Worm (Caenorhabditis elegans) whole organism, early embryonic: ENCODE results near the gene del-8.

Experiments used
- F13C5.2 ChIP-seq: sonication (generic microtip); optimal IDR thresholded peaks from 2 replicates; lab custom pipeline; 2017; ENCODE audit warnings: mild to moderate bottlenecking, missing genetic modification characterization, inconsistent platforms, missing compliant biosample characterization
- aly-1 ChIP-seq: sonication (generic microtip); optimal IDR thresholded peaks from 2 replicates; lab custom pipeline; 2016; ENCODE audit warnings: missing genetic modification characterization, missing compliant biosample characterization
- ama-1 ChIP-seq: fragments of 150-350 bp; optimal IDR thresholded peaks from 2 replicates; lab custom pipeline; 2014
- ceh-13 ChIP-seq: fragments of 200-800 bp; sonication (Bioruptor generic); optimal IDR thresholded peaks from 2 replicates; lab custom pipeline; 2018; ENCODE audit warnings: mild to moderate bottlenecking, missing genetic modification characterization, missing compliant biosample characterization
- ets-7 ChIP-seq: sonication (generic microtip); optimal IDR thresholded peaks from 2 replicates; lab custom pipeline; 2016; ENCODE audit warnings: missing genotype, missing genetic modification characterization, missing compliant biosample characterization
- sea-1 ChIP-seq: fragments of 200-800 bp; sonication (Bioruptor generic); conservative IDR thresholded peaks from 2 replicates; pipeline ENCODE4 v1.3.6; 2022; ENCODE audit warnings: missing genetic modification characterization, missing compliant biosample characterization
- tbx-11 ChIP-seq: fragments of 200-800 bp; sonication (Bioruptor generic); IDR thresholded peaks from 2 replicates; pipeline ENCODE4 v1.3.6; 2022; ENCODE audit warnings: missing genetic modification characterization, missing compliant biosample characterization

- TF ChIP-seq ets-7 (tag; lab: Kevin White, UChicago) = no peak
- no peak for TF ChIP-seq ama-1 (lab: Kevin White, UChicago)
- no peak for TF ChIP-seq aly-1 (tag; lab: Kevin White, UChicago)
- TF ChIP-seq F13C5.2 (tag; lab: Kevin White, UChicago) = no peak
- no peak for TF ChIP-seq tbx-11 (GFP tag; lab: Robert Waterston, UW)
- no peak for TF ChIP-seq ceh-13 (GFP tag; lab: Kevin White, UChicago)
- TF ChIP-seq sea-1 (GFP tag; lab: Robert Waterston, UW) = no peak
Measured at ce11 chrX:9540464-9540863, 48.8 kb upstream of the del-8 start.
